Worm (Caenorhabditis elegans) whole organism, young adult: ENCODE measurements around the gene T01C1.4.

Experiments used
- B0035.1 ChIP-seq: sonication (generic microtip); optimal IDR thresholded peaks from 2 replicates; lab custom pipeline; 2016; ENCODE audit warnings: missing genetic modification characterization, mild to moderate bottlenecking, missing compliant biosample characterization, missing genotype, missing genetic modification reagents
- D2030.7 ChIP-seq: fragments of 200-800 bp; sonication (Bioruptor generic); IDR thresholded peaks from 2 replicates; pipeline ENCODE4 v1.3.6; 2022; ENCODE audit warnings: missing genetic modification reagents, missing genetic modification characterization, missing compliant biosample characterization
- F10E7.11 ChIP-seq: sonication (generic microtip); optimal IDR thresholded peaks from 2 replicates; lab custom pipeline; 2017; ENCODE audit warnings: mild to moderate bottlenecking, missing genetic modification characterization, moderate library complexity, missing compliant biosample characterization
- F22D6.2 ChIP-seq: sonication (generic microtip); optimal IDR thresholded peaks from 2 replicates; lab custom pipeline; 2016; ENCODE audit warnings: mild to moderate bottlenecking, missing genetic modification characterization, missing compliant biosample characterization
- F49E8.2 ChIP-seq: sonication (generic microtip); optimal IDR thresholded peaks from 3 replicates; lab custom pipeline; 2017; ENCODE audit warnings: missing genetic modification characterization, mild to moderate bottlenecking, missing compliant biosample characterization, antibody characterized with exemption, moderate library complexity; ENCODE audit not compliant: insufficient read depth
- F57C9.4 ChIP-seq: sonication (generic microtip); optimal IDR thresholded peaks from 2 replicates; lab custom pipeline; 2017; ENCODE audit warnings: mild to moderate bottlenecking, missing genetic modification characterization, missing compliant biosample characterization
- K12H6.12 ChIP-seq: fragments of 200-800 bp; sonication (Bioruptor generic); optimal IDR thresholded peaks from 2 replicates; lab custom pipeline; 2018; ENCODE audit warnings: mild to moderate bottlenecking, missing genetic modification characterization, missing compliant biosample characterization
- Y53F4B.3 ChIP-seq: fragments of 200-800 bp; sonication (Bioruptor generic); IDR thresholded peaks from 2 replicates; pipeline ENCODE4 v1.3.6; 2022; ENCODE audit warnings: missing genetic modification reagents, missing genetic modification characterization, missing compliant biosample characterization
- ZK185.1 ChIP-seq: sonication (generic microtip); optimal IDR thresholded peaks from 2 replicates; lab custom pipeline; 2016; ENCODE audit warnings: mild to moderate bottlenecking, missing genetic modification characterization, missing compliant biosample characterization; ENCODE audit not compliant: poor library complexity, severe bottlenecking
- akir-1 ChIP-seq: fragments of 200-800 bp; sonication (Bioruptor generic); optimal IDR thresholded peaks from 2 replicates; lab custom pipeline; 2018; ENCODE audit warnings: mild to moderate bottlenecking, missing genetic modification characterization, moderate library complexity, missing compliant biosample characterization
- bed-1 ChIP-seq: fragments of 200-800 bp; sonication (Bioruptor generic); IDR thresholded peaks from 2 replicates; pipeline ENCODE4 v1.3.6; 2022; ENCODE audit warnings: missing genetic modification reagents, missing genetic modification characterization, missing compliant biosample characterization
- bed-2 ChIP-seq: fragments of 200-800 bp; sonication (Bioruptor generic); IDR thresholded peaks from 2 replicates; pipeline ENCODE4 v1.3.6; 2022; ENCODE audit warnings: missing genetic modification reagents, missing genetic modification characterization, missing compliant biosample characterization
- cebp-2 ChIP-seq: fragments of 200-800 bp; sonication (Bioruptor generic); IDR thresholded peaks from 2 replicates; pipeline ENCODE4 v1.3.6; 2022; ENCODE audit warnings: missing genetic modification characterization, missing compliant biosample characterization
- ceh-79 ChIP-seq: sonication (generic microtip); optimal IDR thresholded peaks from 2 replicates; lab custom pipeline; 2017; ENCODE audit warnings: mild to moderate bottlenecking, missing genetic modification characterization, missing compliant biosample characterization
- die-1 ChIP-seq: sonication (generic microtip); optimal IDR thresholded peaks from 2 replicates; lab custom pipeline; 2016; ENCODE audit warnings: missing genotype, mild to moderate bottlenecking, missing genetic modification characterization, missing compliant biosample characterization
- dpl-1 ChIP-seq: fragments of 150-350 bp; optimal IDR thresholded peaks from 2 replicates; lab custom pipeline; 2014; ENCODE audit warnings: missing biosample characterization, missing genetic modification reagents, missing genetic modification characterization
- egl-44 ChIP-seq: fragments of 200-800 bp; sonication (Bioruptor generic); IDR thresholded peaks from 2 replicates; pipeline ENCODE4 v1.3.6; 2022; ENCODE audit warnings: missing genetic modification reagents, missing genetic modification characterization, missing compliant biosample characterization
- ets-4 ChIP-seq: fragments of 200-800 bp; sonication (Bioruptor generic); optimal IDR thresholded peaks from 2 replicates; lab custom pipeline; 2018; ENCODE audit warnings: mild to moderate bottlenecking, missing genetic modification characterization, missing compliant biosample characterization
- fkh-3 ChIP-seq: sonication (generic microtip); optimal IDR thresholded peaks from 2 replicates; lab custom pipeline; 2016; ENCODE audit warnings: mild to moderate bottlenecking, missing genetic modification characterization, missing compliant biosample characterization
- him-1 ChIP-seq: sonication (generic microtip); optimal IDR thresholded peaks from 2 replicates; lab custom pipeline; 2016; ENCODE audit warnings: missing genotype, missing genetic modification reagents, missing genetic modification characterization, missing compliant biosample characterization
- hmg-20 ChIP-seq: fragments of 200-800 bp; sonication (Bioruptor generic); IDR thresholded peaks from 2 replicates; pipeline ENCODE4 v1.3.6; 2022; ENCODE audit warnings: missing genetic modification reagents, missing genetic modification characterization, missing compliant biosample characterization
- hrde-1 ChIP-seq: sonication (generic microtip); optimal IDR thresholded peaks from 2 replicates; lab custom pipeline; 2016; ENCODE audit warnings: missing genetic modification characterization, mild to moderate bottlenecking, missing compliant biosample characterization, moderate library complexity, missing genotype, missing genetic modification reagents, borderline replicate concordance
- let-526 ChIP-seq: fragments of 200-800 bp; sonication (Bioruptor generic); IDR thresholded peaks from 2 replicates; pipeline ENCODE4 v1.3.6; 2022; ENCODE audit warnings: missing genetic modification reagents, missing genetic modification characterization, missing compliant biosample characterization
- lin-26 ChIP-seq: fragments of 200-800 bp; sonication (Bioruptor generic); IDR thresholded peaks from 2 replicates; pipeline ENCODE4 v1.3.6; 2022; ENCODE audit warnings: missing genetic modification reagents, missing genetic modification characterization, missing compliant biosample characterization
- lin-40 ChIP-seq: sonication (generic microtip); optimal IDR thresholded peaks from 2 replicates; lab custom pipeline; 2016; ENCODE audit warnings: missing genetic modification characterization, mild to moderate bottlenecking, missing compliant biosample characterization, missing genotype, missing genetic modification reagents
- lin-54 ChIP-seq: fragments of 200-800 bp; sonication (Bioruptor generic); optimal IDR thresholded peaks from 2 replicates; lab custom pipeline; 2018; ENCODE audit warnings: mild to moderate bottlenecking, missing genetic modification characterization, missing compliant biosample characterization
- lir-1 ChIP-seq: fragments of 200-800 bp; sonication (Bioruptor generic); conservative IDR thresholded peaks from 2 replicates; pipeline ENCODE4 v1.3.6; 2022; ENCODE audit warnings: missing genetic modification reagents, missing genetic modification characterization, missing compliant biosample characterization
- lsl-1 ChIP-seq: fragments of 200-800 bp; sonication (Bioruptor generic); optimal IDR thresholded peaks from 2 replicates; lab custom pipeline; 2018; ENCODE audit warnings: mild to moderate bottlenecking, missing genetic modification characterization, moderate library complexity, missing compliant biosample characterization
- madf-3 ChIP-seq: fragments of 200-800 bp; sonication (Bioruptor generic); IDR thresholded peaks from 2 replicates; pipeline ENCODE4 v1.3.6; 2022; ENCODE audit warnings: missing genetic modification reagents, missing genetic modification characterization, missing compliant biosample characterization
- madf-8 ChIP-seq: fragments of 200-800 bp; sonication (Bioruptor generic); conservative IDR thresholded peaks from 2 replicates; pipeline ENCODE4 v1.3.6; 2022; ENCODE audit warnings: missing genetic modification reagents, missing genetic modification characterization, missing compliant biosample characterization
- mcd-1 ChIP-seq: fragments of 200-800 bp; sonication (Bioruptor generic); IDR thresholded peaks from 2 replicates; pipeline ENCODE4 v1.3.6; 2022; ENCODE audit warnings: missing genetic modification reagents, missing genetic modification characterization, missing compliant biosample characterization
- mes-4 ChIP-seq: sonication (generic microtip); optimal IDR thresholded peaks from 2 replicates; lab custom pipeline; 2016; ENCODE audit warnings: missing genotype, missing genetic modification characterization, missing compliant biosample characterization
- nhr-179 ChIP-seq: sonication (generic microtip); optimal IDR thresholded peaks from 2 replicates; lab custom pipeline; 2016; ENCODE audit warnings: mild to moderate bottlenecking, missing genetic modification characterization, missing compliant biosample characterization
- nhr-27 ChIP-seq: fragments of 200-800 bp; sonication (Bioruptor generic); optimal IDR thresholded peaks from 2 replicates; lab custom pipeline; 2018; ENCODE audit warnings: mild to moderate bottlenecking, missing genetic modification characterization, moderate library complexity, missing compliant biosample characterization
- nhr-80 ChIP-seq: sonication (generic microtip); optimal IDR thresholded peaks from 2 replicates; lab custom pipeline; 2016; ENCODE audit warnings: missing genetic modification characterization, missing compliant biosample characterization
- nhr-90 ChIP-seq: sonication (generic microtip); optimal IDR thresholded peaks from 2 replicates; lab custom pipeline; 2016; ENCODE audit warnings: missing genotype, mild to moderate bottlenecking, missing genetic modification characterization, missing compliant biosample characterization
- pbrm-1 ChIP-seq: fragments of 200-800 bp; sonication (Bioruptor generic); IDR thresholded peaks from 2 replicates; pipeline ENCODE4 v1.3.6; 2022; ENCODE audit warnings: missing genetic modification reagents, missing genetic modification characterization, missing compliant biosample characterization
- rcor-1 ChIP-seq: fragments of 200-800 bp; sonication (Bioruptor generic); IDR thresholded peaks from 2 replicates; pipeline ENCODE4 v1.3.6; 2022; ENCODE audit warnings: missing genetic modification reagents, missing genetic modification characterization, missing compliant biosample characterization
- snpc-1.1 ChIP-seq: sonication (generic microtip); optimal IDR thresholded peaks from 2 replicates; lab custom pipeline; 2017; ENCODE audit warnings: missing genetic modification characterization, mild to moderate bottlenecking, missing compliant biosample characterization, antibody characterized with exemption, moderate library complexity, missing genotype, missing genetic modification reagents; ENCODE audit not compliant: insufficient read depth
- snpc-1.3 ChIP-seq: sonication (generic microtip); optimal IDR thresholded peaks from 2 replicates; lab custom pipeline; 2017; ENCODE audit warnings: missing genetic modification characterization, mild to moderate bottlenecking, missing compliant biosample characterization, antibody characterized with exemption, moderate library complexity, missing genotype, missing genetic modification reagents; ENCODE audit not compliant: insufficient read depth
- snpc-3.4 ChIP-seq: sonication (generic microtip); optimal IDR thresholded peaks from 2 replicates; lab custom pipeline; 2017; ENCODE audit warnings: missing genetic modification characterization, mild to moderate bottlenecking, missing compliant biosample characterization, antibody characterized with exemption, moderate library complexity, missing genotype, missing genetic modification reagents
- somi-1 ChIP-seq: fragments of 200-800 bp; sonication (Bioruptor generic); optimal IDR thresholded peaks from 2 replicates; lab custom pipeline; 2018; ENCODE audit warnings: mild to moderate bottlenecking, missing genetic modification characterization, missing compliant biosample characterization
- tbp1 ChIP-seq: fragments of 200-800 bp; sonication (Bioruptor generic); optimal IDR thresholded peaks from 2 replicates; lab custom pipeline; 2018; ENCODE audit warnings: mild to moderate bottlenecking, missing genetic modification characterization, missing compliant biosample characterization
- ztf-25 ChIP-seq: fragments of 200-800 bp; sonication (Bioruptor generic); IDR thresholded peaks from 2 replicates; pipeline ENCODE4 v1.3.6; 2022; ENCODE audit warnings: missing genetic modification reagents, missing genetic modification characterization, missing compliant biosample characterization
- ztf-28 ChIP-seq: fragments of 200-800 bp; sonication (Bioruptor generic); IDR thresholded peaks from 2 replicates; pipeline ENCODE4 v1.3.6; 2022; ENCODE audit warnings: missing genetic modification reagents, missing genetic modification characterization, missing compliant biosample characterization

T01C1.4 gene

DNA sequence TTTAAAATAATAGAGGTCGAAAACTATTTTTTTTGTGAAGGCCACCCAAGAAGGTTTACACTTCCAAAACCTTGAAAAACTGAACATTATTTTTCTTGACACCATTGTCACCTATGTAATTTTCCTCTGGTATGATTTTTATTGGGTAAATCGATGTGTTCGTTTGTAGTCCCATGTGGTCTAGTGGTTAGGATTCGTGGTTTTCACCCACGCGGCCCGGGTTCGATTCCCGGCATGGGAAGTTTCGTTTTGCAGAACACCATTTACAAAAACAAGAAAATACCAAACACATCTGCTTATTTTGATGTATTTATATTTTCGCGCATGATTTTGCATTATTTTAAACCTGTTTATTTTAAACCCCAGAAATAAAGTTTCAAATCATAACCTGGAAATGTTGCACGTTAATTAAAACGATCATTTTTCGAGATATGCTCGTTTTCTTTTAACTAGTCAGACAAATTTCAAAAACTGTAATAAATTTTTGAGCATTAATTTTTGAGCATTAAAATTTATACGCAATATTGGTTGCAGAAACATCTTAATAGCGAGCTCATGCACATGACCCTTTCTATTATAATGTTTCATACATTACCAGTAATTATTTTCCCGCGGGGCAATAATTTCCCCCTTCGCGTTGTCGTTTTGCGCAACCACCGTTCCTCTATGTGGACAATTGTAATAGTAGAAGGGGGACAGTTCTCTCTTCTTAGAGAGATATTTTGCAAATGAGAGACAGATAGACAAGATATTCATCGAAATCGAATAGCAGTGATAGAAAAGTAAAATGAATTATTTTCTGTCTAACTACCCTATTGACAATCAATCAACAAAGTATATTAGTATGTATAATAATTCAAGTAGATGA is 49.3 kb downstream of the T01C1.4 start (continued):
- peak; percentile 64 for TF ChIP-seq D2030.7 (GFP tag; lab: Robert Waterston, UW)
- TF ChIP-seq lin-26 (GFP tag; lab: Robert Waterston, UW), result peak; percentile 93
- peak; percentile 48; the same call in 1 of the 2 replicates for TF ChIP-seq rcor-1 (GFP tag; lab: Robert Waterston, UW)
- TF ChIP-seq nhr-179 (tag; lab: Kevin White, UChicago), result peak; percentile 27
- peak; percentile 61 for TF ChIP-seq him-1 (tag; lab: Kevin White, UChicago)
- peak; percentile 50 for TF ChIP-seq mes-4 (tag; lab: Kevin White, UChicago)
- TF ChIP-seq madf-8 (GFP tag; lab: Robert Waterston, UW), result no peak
- 0 out of 2 replicates have a peak, but pooled peaks have one; percentile 10 for TF ChIP-seq hmg-20 (GFP tag; lab: Robert Waterston, UW)
- TF ChIP-seq lin-40 (tag; lab: Kevin White, UChicago), result peak; percentile 69
- TF ChIP-seq hrde-1, result no peak
- peak; percentile 74 for TF ChIP-seq snpc-3.4
- TF ChIP-seq bed-1 (GFP tag; lab: Robert Waterston, UW), result no peak
- peak; percentile 67 for TF ChIP-seq ZK185.1
- 0 out of 2 replicates have a peak, but pooled peaks have one; percentile 27 for TF ChIP-seq egl-44 (GFP tag; lab: Robert Waterston, UW)
- peak; percentile 54 for TF ChIP-seq snpc-1.3

DNA sequence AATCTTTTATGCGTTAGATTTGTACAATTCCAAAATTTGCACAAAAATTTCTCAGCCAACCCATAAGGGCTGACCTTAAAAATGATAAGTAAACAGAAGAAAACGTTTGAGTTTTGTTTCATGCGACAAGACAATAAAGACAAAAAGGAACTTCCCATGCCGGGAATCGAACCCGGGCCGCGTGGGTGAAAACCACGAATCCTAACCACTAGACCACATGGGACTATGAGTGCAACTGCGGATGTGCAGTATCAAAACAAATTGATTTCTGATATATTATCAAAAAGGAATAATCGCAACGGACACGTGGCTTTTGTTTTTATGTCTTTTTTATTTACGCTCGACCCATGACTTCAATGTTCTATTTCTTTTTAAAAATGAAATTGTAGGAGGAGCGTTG is 50.0 kb downstream of the T01C1.4 start:
- TF ChIP-seq fkh-3 (tag; lab: Kevin White, UChicago), result peak; percentile 53
- TF ChIP-seq lsl-1 (GFP tag; lab: Kevin White, UChicago), result peak; percentile 8
- peak; percentile 68 for TF ChIP-seq nhr-90 (tag; lab: Kevin White, UChicago)
- TF ChIP-seq D2030.7 (GFP tag; lab: Robert Waterston, UW), result peak; percentile 64
- TF ChIP-seq let-526 (GFP tag; lab: Robert Waterston, UW), result no peak
- no peak for TF ChIP-seq ZK185.1
- TF ChIP-seq nhr-179 (tag; lab: Kevin White, UChicago), result no peak
- TF ChIP-seq bed-2 (GFP tag; lab: Robert Waterston, UW), result no peak
- TF ChIP-seq somi-1, result no peak
- TF ChIP-seq madf-3 (GFP tag; lab: Robert Waterston, UW), result no peak
- no peak for TF ChIP-seq K12H6.12 (tag; lab: Kevin White, UChicago)
- no peak for TF ChIP-seq F10E7.11 (tag; lab: Kevin White, UChicago)
- TF ChIP-seq nhr-27, result no peak
- TF ChIP-seq akir-1 (GFP tag; lab: Kevin White, UChicago), result no peak
- TF ChIP-seq ceh-79 (tag; lab: Kevin White, UChicago), result no peak
- TF ChIP-seq ztf-25 (GFP tag; lab: Robert Waterston, UW), result peak; percentile 74; the same call in 1 of the 2 replicates
- no peak for TF ChIP-seq lir-1 (GFP tag; lab: Robert Waterston, UW)
- TF ChIP-seq lin-54 (GFP tag; lab: Kevin White, UChicago), result no peak
- peak; percentile 88 for TF ChIP-seq tbp1 (GFP tag; lab: Kevin White, UChicago)
- TF ChIP-seq F49E8.2 (tag; lab: Kevin White, UChicago), result no peak
- TF ChIP-seq snpc-1.1 (tag; lab: Kevin White, UChicago), result no peak
- peak; percentile 2 for TF ChIP-seq nhr-80 (tag; lab: Kevin White, UChicago)
- TF ChIP-seq die-1 (tag; lab: Kevin White, UChicago), result peak; percentile 50
- no peak for TF ChIP-seq mcd-1 (GFP tag; lab: Robert Waterston, UW)
- TF ChIP-seq him-1 (tag; lab: Kevin White, UChicago), result no peak
- TF ChIP-seq dpl-1 (GFP tag; lab: Kevin White, UChicago), result no peak
- no peak for TF ChIP-seq Y53F4B.3 (GFP tag; lab: Robert Waterston, UW)
- no peak for TF ChIP-seq ztf-28 (GFP tag; lab: Robert Waterston, UW)
- no peak for TF ChIP-seq F22D6.2
- TF ChIP-seq B0035.1 (tag; lab: Kevin White, UChicago), result no peak
- no peak for TF ChIP-seq cebp-2 (GFP tag; lab: Robert Waterston, UW)
- TF ChIP-seq pbrm-1 (GFP tag; lab: Robert Waterston, UW), result peak; percentile 73
- no peak for TF ChIP-seq F57C9.4
- TF ChIP-seq ets-4 (GFP tag; lab: Kevin White, UChicago), result no peak
